Worm (Caenorhabditis elegans): ENCODE measurements around the gene M142.5.

- TF ChIP-seq ztf-4 (tag; optimal IDR thresholded peaks at IDR 0.05) (no peak), ama-1 (optimal IDR thresholded peaks at IDR 0.05) (no peak), mdl-1 (tag; optimal IDR thresholded peaks at IDR 0.05) (no peak), nhr-77 (tag; optimal IDR thresholded peaks at IDR 0.05) (no peak), unc-39 (tag; optimal IDR thresholded peaks at IDR 0.05) (no peak)
These were observed at the start of gene M142.5 for ce11 chrIII:10930850-10931249.

Data from whole organism, L3 larva.